Fruit fly (Drosophila melanogaster) whole organism, embryonic: ENCODE results near the gene CG43954.

Source experiments
- Atf6 ChIP-seq: fragments of 200-800 bp; sonication (Bioruptor generic); IDR thresholded peaks from 2 replicates; pipeline ENCODE4 v1.3.6; 2022; ENCODE audit warnings: missing biosample characterization, missing genetic modification characterization
- CG10321 ChIP-seq: fragments of 200-800 bp; sonication (Bioruptor generic); IDR thresholded peaks from 2 replicates; pipeline ENCODE4 v1.3.6; 2022; ENCODE audit warnings: missing biosample characterization, missing genetic modification characterization
- CG2129 ChIP-seq: fragments of 200-800 bp; sonication (Bioruptor generic); IDR thresholded peaks from 2 replicates; pipeline ENCODE4 v1.3.6; 2022; ENCODE audit warnings: missing biosample characterization, missing genetic modification characterization; ENCODE audit not compliant: partially characterized antibody
- CG6272 ChIP-seq: fragments of 200-800 bp; sonication (Bioruptor generic); IDR thresholded peaks from 2 replicates; pipeline ENCODE4 v1.3.6; 2022; ENCODE audit warnings: missing biosample characterization, missing genetic modification characterization
- CrebB ChIP-seq: fragments of 200-800 bp; sonication (Bioruptor generic); optimal IDR thresholded peaks from 3 replicates; lab custom pipeline; 2018; ENCODE audit warnings: missing biosample characterization, mild to moderate bottlenecking, missing genetic modification characterization
- Kr ChIP-seq: fragments of 200-800 bp; sonication (Bioruptor generic); optimal IDR thresholded peaks from 2 replicates; lab custom pipeline; 2017; ENCODE audit warnings: missing biosample characterization, mild to moderate bottlenecking, missing genetic modification characterization
- Ptx1 ChIP-seq: fragments of 200-800 bp; sonication (Bioruptor generic); IDR thresholded peaks from 2 replicates; pipeline ENCODE4 v1.3.6; 2022; ENCODE audit warnings: missing biosample characterization, missing genetic modification characterization
- ac ChIP-seq: fragments of 200-800 bp; sonication (Bioruptor generic); optimal IDR thresholded peaks from 3 replicates; lab custom pipeline; 2017; ENCODE audit warnings: missing biosample characterization, mild to moderate bottlenecking, missing genetic modification characterization
- fd64A ChIP-seq: fragments of 200-800 bp; sonication (Bioruptor generic); optimal IDR thresholded peaks from 3 replicates; lab custom pipeline; 2018; ENCODE audit warnings: missing biosample characterization, mild to moderate bottlenecking, missing genetic modification characterization
- h ChIP-seq: fragments of >200 bp; optimal IDR thresholded peaks from 2 replicates; lab custom pipeline; 2017
- row ChIP-seq: fragments of 200-800 bp; sonication (Bioruptor generic); IDR thresholded peaks from 3 replicates; pipeline ENCODE4 v1.3.6; 2022; ENCODE audit warnings: missing biosample characterization, missing genetic modification characterization
- scrt ChIP-seq: fragments of 200-800 bp; sonication (Bioruptor generic); optimal IDR thresholded peaks from 2 replicates; lab custom pipeline; 2018; ENCODE audit warnings: missing biosample characterization, mild to moderate bottlenecking, missing genetic modification characterization, moderate library complexity
- vvl ChIP-seq: fragments of 200-800 bp; sonication (Bioruptor generic); IDR thresholded peaks from 2 replicates; pipeline ENCODE4 v1.3.6; 2022; ENCODE audit warnings: missing biosample characterization, missing genetic modification characterization

DNA sequence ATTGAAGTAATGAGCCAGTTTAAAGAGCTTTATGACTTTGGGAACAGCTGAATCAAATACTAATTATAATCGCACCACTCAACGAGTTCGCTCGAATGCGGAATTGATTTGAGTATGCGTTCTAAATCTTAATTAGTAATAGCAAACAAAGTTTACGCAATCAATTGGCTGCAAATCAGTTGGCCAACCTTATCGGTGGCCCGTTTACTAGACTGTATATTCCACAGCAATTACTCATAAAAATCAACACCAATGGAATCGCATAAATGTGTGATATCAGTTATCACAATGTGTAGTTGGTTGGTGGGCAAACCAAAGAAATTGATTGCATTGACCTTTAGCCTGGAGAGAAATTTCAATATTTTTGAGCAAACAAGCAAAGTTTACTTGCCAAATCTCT, 58.9 kb downstream of the CG43954 start:
- no peak for TF ChIP-seq row (GFP tag; lab: Robert Waterston, UW)
- no peak for TF ChIP-seq h (lab: Kevin White, UChicago)
- no peak for TF ChIP-seq CG10321 (GFP tag; lab: Robert Waterston, UW)
- no peak for TF ChIP-seq CG6272
- TF ChIP-seq vvl, result no peak
- no peak for TF ChIP-seq Ptx1 (GFP tag; lab: Robert Waterston, UW)
- TF ChIP-seq CrebB, result no peak
- no peak for TF ChIP-seq Atf6 (GFP tag; lab: Robert Waterston, UW)
- no peak for TF ChIP-seq CG2129
- TF ChIP-seq Kr, result no peak
- no peak for TF ChIP-seq scrt (GFP tag; lab: Kevin White, UChicago)
- TF ChIP-seq ac (GFP tag; lab: Kevin White, UChicago), result no peak
- no peak for TF ChIP-seq fd64A (GFP tag; lab: Kevin White, UChicago)
